Fruit fly (Drosophila melanogaster) whole organism, embryonic: ENCODE data around the gene DZIP1.
A peak's percentile ranks its signal among the peaks of the same experiment; 100 is the strongest.

Experiments
- Abd-B ChIP-seq: fragments of 200-800 bp; sonication (Bioruptor generic); optimal IDR thresholded peaks from 2 replicates; lab custom pipeline; 2018; ENCODE audit warnings: missing biosample characterization, mild to moderate bottlenecking, missing genetic modification characterization, moderate library complexity
- Adf1 ChIP-seq: fragments of 200-800 bp; sonication (Bioruptor generic); IDR thresholded peaks from 2 replicates; pipeline ENCODE4 v1.3.6; 2022; ENCODE audit warnings: missing biosample characterization, missing genetic modification characterization
- Bgb ChIP-seq: fragments of 200-800 bp; sonication (Bioruptor generic); IDR thresholded peaks from 2 replicates; pipeline ENCODE4 v1.3.6; 2022; ENCODE audit warnings: missing biosample characterization, missing genetic modification characterization; ENCODE audit not compliant: partially characterized antibody
- CG10543 ChIP-seq: fragments of 200-800 bp; sonication (Bioruptor generic); optimal IDR thresholded peaks from 3 replicates; lab custom pipeline; 2017; ENCODE audit warnings: missing biosample characterization, mild to moderate bottlenecking, missing genetic modification characterization, moderate library complexity
- CG11695 ChIP-seq: fragments of 200-800 bp; sonication (Bioruptor generic); IDR thresholded peaks from 3 replicates; pipeline ENCODE4 v1.3.6; 2022; ENCODE audit warnings: missing biosample characterization, missing genetic modification characterization
- CG12155 ChIP-seq: fragments of 200-800 bp; sonication (Bioruptor generic); optimal IDR thresholded peaks from 3 replicates; lab custom pipeline; 2016; ENCODE audit warnings: missing biosample characterization, missing genetic modification characterization
- CG13287 ChIP-seq: fragments of 200-800 bp; sonication (Bioruptor generic); IDR thresholded peaks from 2 replicates; pipeline ENCODE4 v1.3.6; 2022; ENCODE audit warnings: missing biosample characterization, missing genetic modification characterization; ENCODE audit not compliant: partially characterized antibody
- CG13894 ChIP-seq: fragments of 200-800 bp; sonication (Bioruptor generic); optimal IDR thresholded peaks from 3 replicates; lab custom pipeline; 2018; ENCODE audit warnings: missing biosample characterization, mild to moderate bottlenecking, missing genetic modification characterization, moderate library complexity
- CG15601 ChIP-seq: fragments of 200-800 bp; sonication (Bioruptor generic); optimal IDR thresholded peaks from 3 replicates; lab custom pipeline; 2019; ENCODE audit warnings: missing biosample characterization, mild to moderate bottlenecking, missing genetic modification characterization, moderate library complexity
- CG16815 ChIP-seq: fragments of 200-800 bp; sonication (Bioruptor generic); optimal IDR thresholded peaks from 3 replicates; lab custom pipeline; 2017; ENCODE audit warnings: missing biosample characterization, mild to moderate bottlenecking, missing genetic modification characterization
- CG16863 ChIP-seq: fragments of 200-800 bp; sonication (Bioruptor generic); optimal IDR thresholded peaks from 3 replicates; lab custom pipeline; 2016; ENCODE audit warnings: missing biosample characterization, missing genetic modification characterization
- CG18599 ChIP-seq: fragments of 200-800 bp; sonication (Bioruptor generic); optimal IDR thresholded peaks from 3 replicates; lab custom pipeline; 2017; ENCODE audit warnings: missing biosample characterization, missing genetic modification characterization, mild to moderate bottlenecking, moderate library complexity, missing genetic modification reagents
- CG18619 ChIP-seq: fragments of 200-800 bp; sonication (Bioruptor generic); optimal IDR thresholded peaks from 3 replicates; lab custom pipeline; 2017; ENCODE audit warnings: missing biosample characterization, mild to moderate bottlenecking, missing genetic modification characterization
- CG2120 ChIP-seq: fragments of 200-800 bp; sonication (Bioruptor generic); optimal IDR thresholded peaks from 3 replicates; lab custom pipeline; 2016; ENCODE audit warnings: missing biosample characterization, missing genetic modification characterization
- CG32532 ChIP-seq: fragments of 200-800 bp; sonication (Bioruptor generic); IDR thresholded peaks from 2 replicates; pipeline ENCODE4 v1.3.6; 2022; ENCODE audit warnings: missing biosample characterization, missing genetic modification characterization
- CG34376 ChIP-seq: fragments of 200-800 bp; sonication (Bioruptor generic); optimal IDR thresholded peaks from 2 replicates; lab custom pipeline; 2018; ENCODE audit warnings: missing biosample characterization, mild to moderate bottlenecking, missing genetic modification characterization
- CG34422 ChIP-seq: fragments of 200-800 bp; sonication (Bioruptor generic); IDR thresholded peaks from 3 replicates; pipeline ENCODE4 v1.3.6; 2022; ENCODE audit warnings: missing biosample characterization, missing genetic modification characterization
- CG6813 ChIP-seq: fragments of 200-800 bp; sonication (Bioruptor generic); optimal IDR thresholded peaks from 2 replicates; lab custom pipeline; 2017; ENCODE audit warnings: missing biosample characterization, missing genetic modification characterization, mild to moderate bottlenecking, moderate library complexity, missing genetic modification reagents
- CG7357 ChIP-seq: fragments of 200-800 bp; sonication (Bioruptor generic); IDR thresholded peaks from 3 replicates; pipeline ENCODE4 v1.3.6; 2022; ENCODE audit warnings: missing biosample characterization, missing genetic modification characterization
- CG7963 ChIP-seq: fragments of 200-800 bp; sonication (Bioruptor generic); IDR thresholded peaks from 3 replicates; pipeline ENCODE4 v1.3.6; 2022; ENCODE audit warnings: missing biosample characterization, missing genetic modification characterization; ENCODE audit not compliant: partially characterized antibody
- CG7987 ChIP-seq: fragments of 200-800 bp; sonication (Bioruptor generic); optimal IDR thresholded peaks from 2 replicates; lab custom pipeline; 2018; ENCODE audit warnings: missing biosample characterization, mild to moderate bottlenecking, missing genetic modification characterization, moderate library complexity
- CG8290 ChIP-seq, 3 experiments: fragments of 200-800 bp; sonication (Bioruptor generic); optimal IDR thresholded peaks; 2 replicates each; lab custom pipeline; 2016 to 2019; ENCODE audit warnings: missing biosample characterization in 3 of 3, missing genetic modification characterization in 3 of 3, mild to moderate bottlenecking in 2 of 3, moderate library complexity in 1 of 3
- CG9817 ChIP-seq: fragments of 200-800 bp; sonication (Bioruptor generic); optimal IDR thresholded peaks from 2 replicates; lab custom pipeline; 2018; ENCODE audit warnings: missing biosample characterization, mild to moderate bottlenecking, missing genetic modification characterization, moderate library complexity
- Camta ChIP-seq: fragments of 200-800 bp; sonication (Bioruptor generic); optimal IDR thresholded peaks from 2 replicates; lab custom pipeline; 2016; ENCODE audit warnings: missing biosample characterization, missing genetic modification characterization
- Dbx ChIP-seq: fragments of 200-800 bp; sonication (Bioruptor generic); IDR thresholded peaks from 3 replicates; pipeline ENCODE4 v1.3.6; 2022; ENCODE audit warnings: missing biosample characterization, missing genetic modification characterization
- Deaf1 ChIP-seq: fragments of 200-800 bp; optimal IDR thresholded peaks from 3 replicates; lab custom pipeline; 2019; ENCODE audit warnings: missing biosample characterization, mild to moderate bottlenecking, missing genetic modification characterization, moderate library complexity
- Doc2 ChIP-seq: fragments of 200-800 bp; sonication (Bioruptor generic); IDR thresholded peaks from 2 replicates; pipeline ENCODE4 v1.3.6; 2022; ENCODE audit warnings: missing biosample characterization, missing genetic modification characterization
- Jarid2 ChIP-seq: fragments of 200-800 bp; sonication (Bioruptor generic); optimal IDR thresholded peaks from 3 replicates; lab custom pipeline; 2017; ENCODE audit warnings: mild to moderate bottlenecking, missing biosample characterization, missing genetic modification reagents, missing genetic modification characterization
- Mes4 ChIP-seq: fragments of 200-800 bp; sonication (Bioruptor generic); optimal IDR thresholded peaks from 2 replicates; lab custom pipeline; 2016; ENCODE audit warnings: missing biosample characterization, missing genetic modification characterization
- Pdp1 ChIP-seq, 2 experiments: fragments of 200-800 bp; sonication (Bioruptor generic); optimal IDR thresholded peaks; 3 replicates each; lab custom pipeline; 2016; ENCODE audit warnings: missing biosample characterization in 2 of 2, missing genetic modification characterization in 2 of 2, mild to moderate bottlenecking in 1 of 2, moderate library complexity in 1 of 2
- Rfx ChIP-seq: fragments of 200-800 bp; sonication (Bioruptor generic); IDR thresholded peaks from 2 replicates; pipeline ENCODE4 v1.3.6; 2022; ENCODE audit warnings: missing biosample characterization, missing genetic modification characterization
- Ssrp ChIP-seq: fragments of 200-800 bp; sonication (Bioruptor generic); optimal IDR thresholded peaks from 2 replicates; lab custom pipeline; 2018; ENCODE audit warnings: missing biosample characterization, mild to moderate bottlenecking, missing genetic modification characterization, moderate library complexity
- abd-A ChIP-seq: fragments of 200-800 bp; sonication (Bioruptor generic); optimal IDR thresholded peaks from 3 replicates; lab custom pipeline; 2019; ENCODE audit warnings: missing biosample characterization, mild to moderate bottlenecking, missing genetic modification characterization, moderate library complexity
- amos ChIP-seq: fragments of 200-800 bp; sonication (Bioruptor generic); IDR thresholded peaks from 2 replicates; pipeline ENCODE4 v1.3.6; 2022; ENCODE audit warnings: missing biosample characterization, missing genetic modification characterization; ENCODE audit not compliant: partially characterized antibody
- bsh ChIP-seq, 2 experiments: fragments of 200-800 bp; sonication (Bioruptor generic); optimal IDR thresholded peaks; 2 replicates each; lab custom pipeline; 2017 to 2018; ENCODE audit warnings: mild to moderate bottlenecking in 2 of 2, missing biosample characterization in 2 of 2, missing genetic modification characterization in 2 of 2, moderate library complexity in 1 of 2
- chinmo ChIP-seq: fragments of 200-800 bp; sonication (Bioruptor generic); IDR thresholded peaks from 4 replicates; pipeline ENCODE4 v1.3.6; 2022; ENCODE audit warnings: missing biosample characterization, missing genetic modification characterization; ENCODE audit not compliant: partially characterized antibody
- dysf ChIP-seq: fragments of 200-800 bp; sonication (Bioruptor generic); IDR thresholded peaks from 3 replicates; pipeline ENCODE4 v1.3.6; 2022; ENCODE audit warnings: missing biosample characterization, missing genetic modification characterization
- eyg ChIP-seq: fragments of 200-800 bp; sonication (Bioruptor generic); optimal IDR thresholded peaks from 3 replicates; lab custom pipeline; 2016; ENCODE audit warnings: missing biosample characterization, missing genetic modification characterization
- ftz-f1 ChIP-seq: fragments of 200-800 bp; sonication (Bioruptor generic); optimal IDR thresholded peaks from 2 replicates; lab custom pipeline; 2016; ENCODE audit warnings: missing biosample characterization, missing genetic modification characterization
- gro ChIP-seq: fragments of 200-800 bp; sonication (Bioruptor generic); optimal IDR thresholded peaks from 2 replicates; lab custom pipeline; 2016; ENCODE audit warnings: missing biosample characterization, missing genetic modification characterization
- hb ChIP-seq: fragments of 200-800 bp; sonication (Bioruptor generic); IDR thresholded peaks from 3 replicates; pipeline ENCODE4 v1.3.6; 2022; ENCODE audit warnings: missing biosample characterization, missing genetic modification characterization; ENCODE audit not compliant: partially characterized antibody
- pfk ChIP-seq: fragments of 200-800 bp; sonication (Bioruptor generic); optimal IDR thresholded peaks from 2 replicates; lab custom pipeline; 2018; ENCODE audit warnings: missing biosample characterization, mild to moderate bottlenecking, missing genetic modification characterization, moderate library complexity
- repo ChIP-seq: fragments of 200-800 bp; sonication (Bioruptor generic); optimal IDR thresholded peaks from 2 replicates; lab custom pipeline; 2016; ENCODE audit warnings: missing biosample characterization, missing genetic modification characterization
- sd ChIP-seq: fragments of 200-800 bp; sonication (Bioruptor generic); optimal IDR thresholded peaks from 3 replicates; lab custom pipeline; 2018; ENCODE audit warnings: missing biosample characterization, mild to moderate bottlenecking, missing genetic modification characterization, moderate library complexity
- tna ChIP-seq: fragments of 200-800 bp; sonication (Bioruptor generic); IDR thresholded peaks from 2 replicates; pipeline ENCODE4 v1.3.6; 2022; ENCODE audit warnings: missing biosample characterization, missing genetic modification characterization; ENCODE audit not compliant: partially characterized antibody
- vvl ChIP-seq: fragments of 200-800 bp; sonication (Bioruptor generic); IDR thresholded peaks from 2 replicates; pipeline ENCODE4 v1.3.6; 2022; ENCODE audit warnings: missing biosample characterization, missing genetic modification characterization
- yki ChIP-seq: fragments of >200 bp; optimal IDR thresholded peaks from 3 replicates; lab custom pipeline; 2018
- z ChIP-seq: fragments of 200-800 bp; sonication (Bioruptor generic); IDR thresholded peaks from 3 replicates; pipeline ENCODE4 v1.3.6; 2022; ENCODE audit warnings: missing biosample characterization, missing genetic modification characterization

The DZIP1 gene

DNA sequence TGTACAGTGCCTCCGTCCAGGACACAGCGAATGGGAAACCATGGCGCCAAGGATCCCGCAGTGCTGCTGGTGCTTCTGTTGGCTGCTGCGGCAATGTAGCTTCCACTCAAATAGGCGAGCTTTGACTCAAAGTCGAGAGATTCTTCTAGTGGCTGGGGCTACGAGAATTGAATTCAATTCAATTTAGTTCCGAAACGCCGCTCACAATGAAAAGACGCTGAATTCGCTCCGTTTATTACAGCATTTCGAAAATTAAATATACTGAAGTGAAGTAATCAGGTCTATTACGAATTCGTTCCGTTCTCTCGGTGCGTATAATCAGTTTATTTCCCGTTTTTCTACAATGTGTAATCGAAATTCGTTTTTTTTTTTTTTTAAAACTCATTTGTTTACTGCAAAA is 33.8 kb downstream of the DZIP1 start:
- TF ChIP-seq CG34376 (GFP tag; lab: Kevin White, UChicago) (peak; percentile 50), amos (GFP tag; lab: Robert Waterston, UW) (peak; percentile 49; the same call in 1 of the 2 replicates), Doc2 (GFP tag; lab: Robert Waterston, UW) (no peak), Jarid2 (GFP tag; lab: Kevin White, UChicago) (peak; percentile 49), CG13894 (peak; percentile 52), chinmo (GFP tag; lab: Robert Waterston, UW) (peak; percentile 73; the same call in 3 of the 4 replicates), CG34422 (GFP tag; lab: Robert Waterston, UW) (peak; percentile 26; the same call in 1 of the 3 replicates), CG9817 (tag; lab: Kevin White, UChicago) (no peak), vvl (GFP tag; lab: Robert Waterston, UW) (0 out of 2 replicates have a peak, but pooled peaks have one; percentile 27), gro (GFP tag; lab: Kevin White, UChicago) (peak; percentile 8), abd-A (tag; lab: Kevin White, UChicago) (peak; percentile 53), CG16863 (GFP tag; lab: Kevin White, UChicago) (no peak), Camta (GFP tag; lab: Kevin White, UChicago) (no peak), CG13287 (peak; percentile 44; the same call in 1 of the 2 replicates), CG8290 (GFP tag; optimal IDR thresholded peaks at IDR 0.05; lab: Kevin White, UChicago) (no peak), CG8290 (tag; optimal IDR thresholded peaks at IDR 0.05; lab: Kevin White, UChicago) (peak in 1 of 2 experiments; percentile 22), CG32532 (peak; percentile 14; the same call in 1 of the 2 replicates), CG10543 (GFP tag; lab: Kevin White, UChicago) (peak; percentile 14), Rfx (GFP tag; lab: Robert Waterston, UW) (peak; percentile 20; the same call in 1 of the 2 replicates), Bgb (GFP tag; lab: Robert Waterston, UW) (peak; percentile 43; the same call in 1 of the 2 replicates), sd (tag; lab: Kevin White, UChicago) (peak; percentile 1), repo (no peak), Adf1 (GFP tag; lab: Robert Waterston, UW) (peak; percentile 32; the same call in 1 of the 2 replicates), Deaf1 (tag; lab: Kevin White, UChicago) (peak; percentile 14), z (GFP tag; lab: Robert Waterston, UW) (peak; percentile 96), Pdp1 (GFP tag; optimal IDR thresholded peaks at IDR 0.05; lab: Kevin White, UChicago) (peak in 1 of 2 experiments; percentile 68)

- no peak for TF ChIP-seq CG9817 (tag; lab: Kevin White, UChicago)
- no peak for TF ChIP-seq CG7357
- no peak for TF ChIP-seq tna (GFP tag; lab: Robert Waterston, UW)
- no peak for TF ChIP-seq eyg
- TF ChIP-seq dysf (GFP tag; lab: Robert Waterston, UW), result no peak
- TF ChIP-seq pfk (GFP tag; lab: Kevin White, UChicago), result no peak
- TF ChIP-seq ftz-f1, result peak; percentile 20
- TF ChIP-seq sd (tag; lab: Kevin White, UChicago), result peak; percentile 81
- no peak for TF ChIP-seq Mes4 (GFP tag; lab: Kevin White, UChicago)
- no peak for TF ChIP-seq CG7987
- no peak for TF ChIP-seq CG2120 (GFP tag; lab: Kevin White, UChicago)
- TF ChIP-seq CG11695 (GFP tag; lab: Robert Waterston, UW), result no peak
- TF ChIP-seq bsh (GFP tag; optimal IDR thresholded peaks at IDR 0.05; lab: Kevin White, UChicago), result peak in 1 of 2 experiments; percentile 25
- TF ChIP-seq yki (lab: Kevin White, UChicago), result no peak
- no peak for TF ChIP-seq CG18599 (GFP tag; lab: Kevin White, UChicago)
- TF ChIP-seq CG16815 (GFP tag; lab: Kevin White, UChicago), result no peak
- no peak for TF ChIP-seq CG18619 (GFP tag; lab: Kevin White, UChicago)
- no peak for TF ChIP-seq Ssrp (tag; lab: Kevin White, UChicago)
- TF ChIP-seq Abd-B (GFP tag; lab: Kevin White, UChicago), result no peak
- TF ChIP-seq CG12155, result no peak
- peak; percentile 70; the same call in 1 of the 3 replicates for TF ChIP-seq z (GFP tag; lab: Robert Waterston, UW)
- TF ChIP-seq CG15601, result no peak
- no peak for TF ChIP-seq hb (GFP tag; lab: Robert Waterston, UW)
- TF ChIP-seq CG6813 (GFP tag; lab: Kevin White, UChicago), result no peak
- 0 out of 3 replicates have a peak, but pooled peaks have one; percentile 12 for TF ChIP-seq Dbx
- 0 out of 3 replicates have a peak, but pooled peaks have one; percentile 27 for TF ChIP-seq CG7963
Observed at dm6 chr3R:24549834-24550233, 34.8 kb downstream of the DZIP1 start.
